Fruit fly (Drosophila melanogaster) whole organism, larva: ENCODE data around the gene CG15362.
A peak's percentile ranks its signal among the peaks of the same experiment; 100 is the strongest.

Experiments
- noc ChIP-seq: fragments of 200-800 bp; sonication (Bioruptor generic); optimal IDR thresholded peaks from 3 replicates; lab custom pipeline; 2019; ENCODE audit warnings: missing biosample characterization, mild to moderate bottlenecking, missing genetic modification characterization, moderate library complexity

CG15362 gene

dm6 chr2L:1979196-1979818 is 1.7 kb upstream of the CG15362 start:
- TF ChIP-seq noc (tag; lab: Kevin White, UChicago), result no peak

dm6 chr2L:1981726-1982367 is 871 bp downstream of the CG15362 start, which contains the start of gene CG7289:
TSS of gene CG7289 (plus strand) at chr2L:1982217.
- TF ChIP-seq noc (tag; lab: Kevin White, UChicago), result no peak

dm6 chr2L:1986343-1987280 is 5.6 kb downstream of the CG15362 start:
- peak; percentile 82 for TF ChIP-seq noc (tag; lab: Kevin White, UChicago)

- TF ChIP-seq noc (tag; lab: Kevin White, UChicago), result no peak
Observed at dm6 chr2L:1987434-1988191, 6.6 kb downstream of the CG15362 start, which contains the start of gene Got2. TSS of gene Got2 (minus strand) at chr2L:1987758.

dm6 chr2L:1988192-1988561 is 7.2 kb downstream of the CG15362 start, which contains the start of gene Npc2a:
TSS of gene Npc2a (plus strand) at chr2L:1988290.
- no peak for TF ChIP-seq noc (tag; lab: Kevin White, UChicago)

dm6 chr2L:1989278-1989918 is 8.4 kb downstream of the CG15362 start:
- peak; percentile 28 for TF ChIP-seq noc (tag; lab: Kevin White, UChicago)

dm6 chr2L:1992060-1992459 is 11.1 kb downstream of the CG15362 start, which contains the start of gene Obp22a:
TSS of gene Obp22a (minus strand) at chr2L:1992160.
- no peak for TF ChIP-seq noc (tag; lab: Kevin White, UChicago)

dm6 chr2L:2006082-2006669 is 25.2 kb downstream of the CG15362 start, which contains the start of gene CG33543:
TSS of gene CG33543 (minus strand) at chr2L:2006313.
- no peak for TF ChIP-seq noc (tag; lab: Kevin White, UChicago)

- TF ChIP-seq noc (tag; lab: Kevin White, UChicago), result no peak
Observed at dm6 chr2L:2007093-2007492, 26.1 kb downstream of the CG15362 start, which contains the start of gene CG15353. TSS of gene CG15353 (minus strand) at chr2L:2007193.

dm6 chr2L:2008114-2008513 is 27.1 kb downstream of the CG15362 start, which contains the start of gene Nplp4:
TSS of gene Nplp4 (plus strand) at chr2L:2008414.
- no peak for TF ChIP-seq noc (tag; lab: Kevin White, UChicago)

dm6 chr2L:2008980-2009954 is 28.3 kb downstream of the CG15362 start, which contains the start of gene CG4238:
TSS of gene CG4238 (plus strand) at chr2L:2009859.
- no peak for TF ChIP-seq noc (tag; lab: Kevin White, UChicago)

dm6 chr2L:2010335-2011061 is 29.5 kb downstream of the CG15362 start:
- TF ChIP-seq noc (tag; lab: Kevin White, UChicago), result peak; percentile 19
